Fruit fly (Drosophila melanogaster): ENCODE data around the gene CG11529.

Gene CG11529

DNA sequence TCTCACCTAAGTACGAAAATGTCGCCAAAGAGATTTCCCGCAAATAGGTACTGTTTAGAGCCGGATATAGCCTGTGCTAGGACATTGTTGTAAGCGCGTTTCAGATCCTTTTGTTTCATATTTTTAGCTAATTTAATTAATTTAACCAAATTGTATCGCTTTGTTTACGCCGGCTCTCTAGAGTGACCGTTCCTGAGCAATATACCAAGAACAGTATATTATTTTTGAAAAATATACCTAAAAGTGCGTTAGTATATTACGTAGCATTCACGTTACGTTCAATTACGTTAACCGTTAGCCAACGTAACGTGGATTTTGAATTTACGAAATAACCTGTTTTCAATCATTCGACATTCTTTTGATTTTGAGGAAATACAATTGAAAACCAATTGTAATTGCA is 4.1 kb upstream of the CG11529 start, which contains the start of gene thoc6:
thoc6 (minus strand) TSS at position 204 of the 400 bp plus-strand sequence.
- TF ChIP-seq insv (optimal IDR thresholded peaks at IDR 0.05), result no peak

dm6 chr3L:12202980-12203379 is 5.4 kb downstream of the CG11529 start:
- TF ChIP-seq Sin3A (optimal IDR thresholded peaks at IDR 0.05) (no peak), Myc (optimal IDR thresholded peaks at IDR 0.05) (no peak), psq (optimal IDR thresholded peaks at IDR 0.05) (no peak), insv (optimal IDR thresholded peaks at IDR 0.05) (no peak), ttk (optimal IDR thresholded peaks at IDR 0.05) (no peak), h (optimal IDR thresholded peaks at IDR 0.05) (no peak)

- TF ChIP-seq psq (optimal IDR thresholded peaks at IDR 0.05) (no peak), h (optimal IDR thresholded peaks at IDR 0.05) (no peak), insv (optimal IDR thresholded peaks at IDR 0.05) (no peak), Myc (optimal IDR thresholded peaks at IDR 0.05) (no peak), ttk (optimal IDR thresholded peaks at IDR 0.05) (no peak), Sin3A (optimal IDR thresholded peaks at IDR 0.05) (no peak)
Measured at dm6 chr3L:12203736-12204135, 6.1 kb downstream of the CG11529 start, which contains the start of gene Ak1. Gene Ak1, minus strand, starts transcription at chr3L:12204082.

DNA sequence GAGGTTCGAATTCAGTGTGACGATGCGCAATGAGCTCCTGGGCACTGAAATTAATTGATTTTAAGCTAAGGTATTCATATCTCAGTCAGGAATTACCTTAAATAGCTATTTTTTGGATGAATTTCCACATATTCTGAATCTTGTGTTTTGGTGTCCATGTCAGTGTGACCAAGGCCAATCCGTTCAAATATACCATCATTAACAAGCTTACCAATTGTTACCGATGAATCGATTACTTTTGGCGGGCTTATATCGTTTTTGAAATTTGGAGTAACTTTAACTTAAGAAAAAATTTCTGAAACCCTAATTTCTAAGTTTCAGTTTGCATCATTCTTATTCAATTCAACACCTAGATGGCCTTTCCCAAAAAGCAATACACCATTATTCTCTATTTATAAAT is 8.3 kb downstream of the CG11529 start, which contains the start of gene Tsen54:
Tsen54 (minus strand) TSS at position 175 of the 400 bp plus-strand sequence.
- TF ChIP-seq h (optimal IDR thresholded peaks at IDR 0.05), result no peak
- TF ChIP-seq psq (optimal IDR thresholded peaks at IDR 0.05), result no peak
- TF ChIP-seq Myc (optimal IDR thresholded peaks at IDR 0.05), result no peak
- TF ChIP-seq Sin3A (optimal IDR thresholded peaks at IDR 0.05), result no peak
- no peak for TF ChIP-seq insv (optimal IDR thresholded peaks at IDR 0.05)
- TF ChIP-seq ttk (optimal IDR thresholded peaks at IDR 0.05), result no peak

- TF ChIP-seq Sin3A (optimal IDR thresholded peaks at IDR 0.05), result no peak
- no peak for TF ChIP-seq insv (optimal IDR thresholded peaks at IDR 0.05)
- TF ChIP-seq psq (optimal IDR thresholded peaks at IDR 0.05), result no peak
Measured at dm6 chr3L:12222945-12223634, 25.5 kb downstream of the CG11529 start.

DNA sequence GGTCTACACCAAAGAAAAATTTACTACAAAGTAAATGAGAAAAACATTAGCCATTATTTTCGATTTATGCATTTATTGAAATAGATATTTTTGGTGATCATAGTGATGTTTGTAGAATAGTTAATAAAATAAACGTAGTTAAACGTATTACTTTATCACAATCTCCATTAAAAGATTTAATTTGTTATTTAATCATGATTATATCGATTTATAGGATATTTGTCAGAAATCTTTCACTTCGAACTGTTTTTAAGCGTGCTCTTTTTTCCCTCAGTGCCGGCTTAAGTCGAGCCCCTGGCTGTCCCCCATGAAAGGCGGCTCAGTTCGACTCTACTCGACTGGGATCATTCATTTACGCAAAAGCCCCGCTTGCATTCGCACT is 26.0 kb downstream of the CG11529 start:
- TF ChIP-seq ttk (optimal IDR thresholded peaks at IDR 0.05) (no peak), insv (optimal IDR thresholded peaks at IDR 0.05) (no peak), h (optimal IDR thresholded peaks at IDR 0.05) (no peak), Sin3A (optimal IDR thresholded peaks at IDR 0.05) (no peak), Myc (optimal IDR thresholded peaks at IDR 0.05) (no peak), psq (optimal IDR thresholded peaks at IDR 0.05) (no peak)

dm6 chr3L:12227219-12227618 is 29.6 kb downstream of the CG11529 start:
- TF ChIP-seq insv (optimal IDR thresholded peaks at IDR 0.05) (no peak), psq (optimal IDR thresholded peaks at IDR 0.05) (no peak)

All from Kc167 (cell line).